Worm (Caenorhabditis elegans) whole organism, L4/young adult: ENCODE measurements around the gene Y47A7.2.

Experiments
- W03F9.2 ChIP-seq: fragments of 150-350 bp; optimal IDR thresholded peaks from 2 replicates; lab custom pipeline; 2014; ENCODE audit warnings: missing biosample characterization, missing genetic modification characterization
- dao-5 ChIP-seq: sonication (generic microtip); optimal IDR thresholded peaks from 2 replicates; lab custom pipeline; 2016; ENCODE audit warnings: missing genotype, missing genetic modification characterization, moderate library complexity, missing compliant biosample characterization

DNA sequence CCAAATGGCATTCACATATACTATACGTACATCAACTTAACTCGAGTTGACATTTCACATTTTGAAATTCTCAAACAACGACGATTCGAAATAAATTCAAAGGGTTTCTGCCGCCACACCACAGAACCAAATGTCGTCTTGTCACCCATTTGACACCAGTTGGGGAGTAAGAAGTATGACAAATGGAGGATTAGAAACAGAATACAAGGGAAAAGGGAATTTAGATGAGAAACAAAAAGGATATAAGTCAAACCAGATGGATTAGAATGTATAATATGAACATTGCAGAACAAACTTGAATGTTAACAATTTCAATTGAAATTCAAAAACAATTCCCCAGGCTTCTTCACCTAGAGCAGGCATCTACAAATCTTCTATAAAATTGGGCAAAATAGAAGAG, 3.6 kb upstream of the Y47A7.2 start:
- TF ChIP-seq dao-5 (tag; lab: Kevin White, UChicago): no peak
- no peak for TF ChIP-seq W03F9.2
